Worm (Caenorhabditis elegans): ENCODE results near the gene C26B9.3.

ce11 chrX:5297942-5298611, 40.0 kb upstream of the C26B9.3 start, which contains the start of gene ift-81:
- TF ChIP-seq nhr-102 (tag; optimal IDR thresholded peaks at IDR 0.05) (no peak), snpc-4 (tag; optimal IDR thresholded peaks at IDR 0.05) (no peak), gei-8 (GFP tag; optimal IDR thresholded peaks at IDR 0.05) (no peak), lin-39 (tag; optimal IDR thresholded peaks at IDR 0.05) (no peak), aha-1 (tag) (peak; percentile 96), mdl-1 (tag; optimal IDR thresholded peaks at IDR 0.05) (no peak), dmd-8 (GFP tag; IDR thresholded peaks at IDR 0.05) (no peak), ceh-82 (tag; optimal IDR thresholded peaks at IDR 0.05) (no peak), F10B5.3 (tag; optimal IDR thresholded peaks at IDR 0.05) (no peak), lim-7 (GFP tag; IDR thresholded peaks at IDR 0.05) (no peak), jun-1 (tag; optimal IDR thresholded peaks at IDR 0.05) (no peak)

All from whole organism, L4 larva.